Worm (Caenorhabditis elegans): Measurements from ENCODE around the gene fut-2.

DNA sequence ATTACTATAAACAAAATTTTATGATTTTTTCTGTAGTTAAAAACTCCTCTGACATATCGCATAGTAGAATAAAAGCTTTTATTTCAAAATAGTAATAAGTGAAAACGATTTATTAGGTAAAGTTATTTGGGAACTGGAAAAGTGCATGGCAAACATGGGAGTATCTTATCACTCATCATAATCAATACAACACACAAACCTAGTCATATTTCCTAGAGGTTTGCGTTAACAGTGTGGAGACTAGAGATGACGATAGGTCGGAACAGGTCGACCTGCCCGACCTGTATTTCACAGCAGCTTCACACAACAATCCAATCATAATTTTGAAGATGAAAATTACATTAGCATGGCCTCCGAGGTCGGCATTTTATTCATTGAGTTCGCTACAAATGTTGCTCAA lies 4.3 kb upstream of the fut-2 start, which contains the start of gene EGAP9.3:
- TF ChIP-seq dpl-1 (GFP tag; optimal IDR thresholded peaks at IDR 0.05): no peak
- TF ChIP-seq pha-4 (GFP tag; IDR thresholded peaks at IDR 0.05): no peak
- TF ChIP-seq pha-4 (tag; optimal IDR thresholded peaks at IDR 0.05): no peak
- no peak for TF ChIP-seq unc-62 (GFP tag; optimal IDR thresholded peaks at IDR 0.05 in 1 of 2)
- no peak for TF ChIP-seq unc-62 (tag; optimal IDR thresholded peaks at IDR 0.05)
- TF ChIP-seq ZK546.5 (tag; optimal IDR thresholded peaks at IDR 0.05): no peak
- no peak for TF ChIP-seq hlh-30 (tag; optimal IDR thresholded peaks at IDR 0.05; ENCODE audit: insufficient read depth)
- no peak for TF ChIP-seq nhr-76 (tag; optimal IDR thresholded peaks at IDR 0.05)
- TF ChIP-seq nhr-11 (tag; optimal IDR thresholded peaks at IDR 0.05): no peak
- TF ChIP-seq fos-1 (tag; optimal IDR thresholded peaks at IDR 0.05): no peak

All from whole organism, L4 larva.